Fruit fly (Drosophila melanogaster): ENCODE data around the gene Larp4B.

Larp4B gene

dm6 chr3L:3222643-3223389 lies 1.8 kb upstream of the Larp4B start, which contains the start of the genes RpL28 and eIF1 (continued):
- peak in 1 of 2 experiments; percentile 42 for TF ChIP-seq tll (GFP tag; optimal IDR thresholded peaks at IDR 0.05)
- peak; percentile 18 for TF ChIP-seq Tbp (GFP tag; optimal IDR thresholded peaks at IDR 0.05)
- TF ChIP-seq pfk (GFP tag; optimal IDR thresholded peaks at IDR 0.05), result peak; percentile 81
- TF ChIP-seq pita (GFP tag; optimal IDR thresholded peaks at IDR 0.05), result no peak
- TF ChIP-seq caup (GFP tag; optimal IDR thresholded peaks at IDR 0.05; ENCODE audit: severe bottlenecking), result peak; percentile 98
- peak; percentile 58; the same call in 1 of the 3 replicates for TF ChIP-seq CG11093 (GFP tag; IDR thresholded peaks at IDR 0.05)
- peak; percentile 88 for TF ChIP-seq CG4617 (GFP tag; optimal IDR thresholded peaks at IDR 0.05; ENCODE audit: borderline replicate concordance)
- TF ChIP-seq ssp (GFP tag; IDR thresholded peaks at IDR 0.05), result peak; percentile 79
- TF ChIP-seq Drgx (GFP tag; IDR thresholded peaks at IDR 0.05), result no peak
- no peak for TF ChIP-seq abd-A (tag; optimal IDR thresholded peaks at IDR 0.05)
- TF ChIP-seq CG16863 (GFP tag; optimal IDR thresholded peaks at IDR 0.05), result peak; percentile 83
- no peak for TF ChIP-seq D (optimal IDR thresholded peaks at IDR 0.05)
- TF ChIP-seq D (GFP tag; optimal IDR thresholded peaks at IDR 0.05), result peak; percentile 90
- peak; percentile 84; the same call in 2 of the 3 replicates for TF ChIP-seq dysf (GFP tag; IDR thresholded peaks at IDR 0.05)
- peak; percentile 98 for TF ChIP-seq MTF-1 (GFP tag; optimal IDR thresholded peaks at IDR 0.05; ENCODE audit: borderline replicate concordance)
- TF ChIP-seq Optix (GFP tag; IDR thresholded peaks at IDR 0.05), result peak; percentile 81
- peak; percentile 93 for TF ChIP-seq CG15011 (GFP tag; optimal IDR thresholded peaks at IDR 0.05)
- peak; percentile 85 for TF ChIP-seq CG16813 (GFP tag; IDR thresholded peaks at IDR 0.05; ENCODE audit: partially characterized antibody)
- peak; percentile 97 for TF ChIP-seq ci (GFP tag; IDR thresholded peaks at IDR 0.05)
- peak; percentile 81 for TF ChIP-seq CG6683 (GFP tag; optimal IDR thresholded peaks at IDR 0.05)
- TF ChIP-seq rib (GFP tag; IDR thresholded peaks at IDR 0.05), result 0 out of 2 replicates have a peak, but pooled peaks have one; percentile 28
- peak; percentile 81 for TF ChIP-seq Nf-YC (tag; optimal IDR thresholded peaks at IDR 0.05)
- peak; percentile 83 for TF ChIP-seq CG18476 (GFP tag; optimal IDR thresholded peaks at IDR 0.05)
- TF ChIP-seq CG17385 (GFP tag; optimal IDR thresholded peaks at IDR 0.05), result peak; percentile 91
- peak; percentile 78 for TF ChIP-seq tup (GFP tag; optimal IDR thresholded peaks at IDR 0.05)
- TF ChIP-seq CG32532 (GFP tag; IDR thresholded peaks at IDR 0.05), result peak; percentile 81
- peak; percentile 98 for TF ChIP-seq MESR4 (GFP tag; optimal IDR thresholded peaks at IDR 0.05)
- TF ChIP-seq CG15269 (tag; optimal IDR thresholded peaks at IDR 0.05), result peak; percentile 56
- peak; percentile 88 for TF ChIP-seq az2 (GFP tag; optimal IDR thresholded peaks at IDR 0.05)
- TF ChIP-seq dpn (GFP tag; optimal IDR thresholded peaks at IDR 0.05), result peak; percentile 83 to 94
- peak; percentile 88 for TF ChIP-seq vfl (GFP tag; optimal IDR thresholded peaks at IDR 0.05)
- peak; percentile 99 for TF ChIP-seq Ets97D (GFP tag; optimal IDR thresholded peaks at IDR 0.05)
- no peak for TF ChIP-seq pan (optimal IDR thresholded peaks at IDR 0.05)
- peak in 1 of 2 experiments; percentile 88 for TF ChIP-seq pan (GFP tag; optimal IDR thresholded peaks at IDR 0.05 in 1 of 2, IDR thresholded peaks at IDR 0.05 in 1 of 2)
- TF ChIP-seq B-H1 (GFP tag; IDR thresholded peaks at IDR 0.05), result peak; percentile 81
- peak; percentile 80 for TF ChIP-seq CG8388 (GFP tag; optimal IDR thresholded peaks at IDR 0.05)
- TF ChIP-seq CG12155 (GFP tag; optimal IDR thresholded peaks at IDR 0.05), result peak; percentile 83
- TF ChIP-seq gro (GFP tag; optimal IDR thresholded peaks at IDR 0.05), result peak; percentile 84
- peak; percentile 94 for TF ChIP-seq kni (GFP tag; optimal IDR thresholded peaks at IDR 0.05)
- peak; percentile 79 for TF ChIP-seq CG10565 (GFP tag; optimal IDR thresholded peaks at IDR 0.05)
- TF ChIP-seq Hmx (GFP tag; optimal IDR thresholded peaks at IDR 0.05), result peak; percentile 62
- peak; percentile 95 for TF ChIP-seq CG7271 (tag; optimal IDR thresholded peaks at IDR 0.05)
- TF ChIP-seq NfI (GFP tag; optimal IDR thresholded peaks at IDR 0.05), result peak; percentile 98
- 0 out of 2 replicates have a peak, but pooled peaks have one; percentile 41 for TF ChIP-seq aop (GFP tag; IDR thresholded peaks at IDR 0.05)
- peak; percentile 91 for TF ChIP-seq CG1647 (GFP tag; optimal IDR thresholded peaks at IDR 0.05)
- peak; percentile 88 for TF ChIP-seq Asciz (GFP tag; optimal IDR thresholded peaks at IDR 0.05)
- TF ChIP-seq H15 (GFP tag; IDR thresholded peaks at IDR 0.05), result peak; percentile 79
- no peak for TF ChIP-seq h (optimal IDR thresholded peaks at IDR 0.05)
- peak; percentile 91 for TF ChIP-seq CG13296 (GFP tag; optimal IDR thresholded peaks at IDR 0.05)

Data from whole organism, embryonic.